Fruit fly (Drosophila melanogaster) whole organism, embryonic: ENCODE measurements around the gene dtn.

Source experiments
- Asciz ChIP-seq: fragments of 200-800 bp; sonication (Bioruptor generic); optimal IDR thresholded peaks from 2 replicates; lab custom pipeline; 2017; ENCODE audit warnings: missing biosample characterization, mild to moderate bottlenecking, missing genetic modification characterization, missing genetic modification reagents
- Atf3 ChIP-seq: fragments of 200-800 bp; sonication (Bioruptor generic); optimal IDR thresholded peaks from 3 replicates; lab custom pipeline; 2016; ENCODE audit warnings: missing biosample characterization, missing genetic modification characterization
- CG10979 ChIP-seq: fragments of 200-800 bp; sonication (Bioruptor generic); optimal IDR thresholded peaks from 2 replicates; lab custom pipeline; 2018; ENCODE audit warnings: missing biosample characterization, mild to moderate bottlenecking, missing genetic modification characterization, moderate library complexity
- CG12104 ChIP-seq: fragments of 200-800 bp; sonication (Bioruptor generic); optimal IDR thresholded peaks from 3 replicates; lab custom pipeline; 2016; ENCODE audit warnings: missing biosample characterization, missing genetic modification characterization
- CG1233 ChIP-seq: fragments of 200-800 bp; sonication (Bioruptor generic); optimal IDR thresholded peaks from 4 replicates; lab custom pipeline; 2018; ENCODE audit warnings: missing biosample characterization, mild to moderate bottlenecking, missing genetic modification characterization
- CG12659 ChIP-seq: fragments of 200-800 bp; sonication (Bioruptor generic); optimal IDR thresholded peaks from 3 replicates; lab custom pipeline; 2017; ENCODE audit warnings: mild to moderate bottlenecking, missing biosample characterization, missing genetic modification reagents, missing genetic modification characterization
- CG14050 ChIP-seq: fragments of 200-800 bp; sonication (Bioruptor generic); IDR thresholded peaks from 3 replicates; pipeline ENCODE4 v1.3.6; 2022; ENCODE audit warnings: missing biosample characterization, missing genetic modification characterization
- CG15011 ChIP-seq: fragments of 200-800 bp; sonication (Bioruptor generic); optimal IDR thresholded peaks from 3 replicates; lab custom pipeline; 2018; ENCODE audit warnings: missing biosample characterization, mild to moderate bottlenecking, missing genetic modification characterization
- CG15601 ChIP-seq: fragments of 200-800 bp; sonication (Bioruptor generic); optimal IDR thresholded peaks from 3 replicates; lab custom pipeline; 2019; ENCODE audit warnings: missing biosample characterization, mild to moderate bottlenecking, missing genetic modification characterization, moderate library complexity
- CG1647 ChIP-seq: fragments of 200-800 bp; sonication (Bioruptor generic); optimal IDR thresholded peaks from 3 replicates; lab custom pipeline; 2016; ENCODE audit warnings: missing biosample characterization, missing genetic modification characterization
- CG17802 ChIP-seq: fragments of 200-800 bp; sonication (Bioruptor generic); optimal IDR thresholded peaks from 2 replicates; lab custom pipeline; 2018; ENCODE audit warnings: missing biosample characterization, mild to moderate bottlenecking, missing genetic modification characterization, moderate library complexity
- CG17829 ChIP-seq: fragments of 200-800 bp; optimal IDR thresholded peaks from 2 replicates; lab custom pipeline; 2019; ENCODE audit warnings: missing biosample characterization, mild to moderate bottlenecking, missing genetic modification characterization, moderate library complexity
- CG1832 ChIP-seq: fragments of 200-800 bp; sonication (Bioruptor generic); optimal IDR thresholded peaks from 2 replicates; lab custom pipeline; 2017; ENCODE audit warnings: missing biosample characterization, mild to moderate bottlenecking, missing genetic modification characterization, inconsistent platforms
- CG18619 ChIP-seq: fragments of 200-800 bp; sonication (Bioruptor generic); optimal IDR thresholded peaks from 3 replicates; lab custom pipeline; 2017; ENCODE audit warnings: missing biosample characterization, mild to moderate bottlenecking, missing genetic modification characterization
- CG2199 ChIP-seq: fragments of 200-800 bp; sonication (Bioruptor generic); IDR thresholded peaks from 3 replicates; pipeline ENCODE4 v1.3.6; 2022; ENCODE audit warnings: missing biosample characterization, missing genetic modification characterization
- CG2889 ChIP-seq: fragments of 200-800 bp; sonication (Bioruptor generic); IDR thresholded peaks from 3 replicates; pipeline ENCODE4 v1.3.6; 2022; ENCODE audit warnings: missing biosample characterization, missing genetic modification characterization
- CG30020 ChIP-seq: fragments of 200-800 bp; optimal IDR thresholded peaks from 2 replicates; lab custom pipeline; 2019; ENCODE audit warnings: missing biosample characterization, mild to moderate bottlenecking, missing genetic modification characterization, moderate library complexity
- CG4282 ChIP-seq: fragments of 200-800 bp; sonication (Bioruptor generic); optimal IDR thresholded peaks from 2 replicates; lab custom pipeline; 2016; ENCODE audit warnings: missing biosample characterization, missing genetic modification characterization
- CG4328 ChIP-seq: fragments of 200-800 bp; sonication (Bioruptor generic); optimal IDR thresholded peaks from 3 replicates; lab custom pipeline; 2017; ENCODE audit warnings: missing biosample characterization, missing genetic modification reagents, missing genetic modification characterization
- CG6175 ChIP-seq: fragments of 200-800 bp; sonication (Bioruptor generic); IDR thresholded peaks from 3 replicates; pipeline ENCODE4 v1.3.6; 2022; ENCODE audit warnings: missing biosample characterization, missing genetic modification characterization
- CG6254 ChIP-seq: fragments of 200-800 bp; sonication (Bioruptor generic); optimal IDR thresholded peaks from 3 replicates; lab custom pipeline; 2017; ENCODE audit warnings: mild to moderate bottlenecking, missing biosample characterization, missing genetic modification reagents, missing genetic modification characterization
- CG6272 ChIP-seq: fragments of 200-800 bp; sonication (Bioruptor generic); IDR thresholded peaks from 2 replicates; pipeline ENCODE4 v1.3.6; 2022; ENCODE audit warnings: missing biosample characterization, missing genetic modification characterization
- CG6813 ChIP-seq: fragments of 200-800 bp; sonication (Bioruptor generic); optimal IDR thresholded peaks from 2 replicates; lab custom pipeline; 2017; ENCODE audit warnings: missing biosample characterization, missing genetic modification characterization, mild to moderate bottlenecking, moderate library complexity, missing genetic modification reagents
- CG8089 ChIP-seq: fragments of 200-800 bp; sonication (Bioruptor generic); optimal IDR thresholded peaks from 3 replicates; lab custom pipeline; 2016; ENCODE audit warnings: missing biosample characterization, missing genetic modification characterization
- CG9876 ChIP-seq: fragments of 200-800 bp; sonication (Bioruptor generic); optimal IDR thresholded peaks from 2 replicates; lab custom pipeline; 2016; ENCODE audit warnings: missing biosample characterization, missing genetic modification characterization
- CrebB ChIP-seq: fragments of 200-800 bp; sonication (Bioruptor generic); optimal IDR thresholded peaks from 3 replicates; lab custom pipeline; 2018; ENCODE audit warnings: missing biosample characterization, mild to moderate bottlenecking, missing genetic modification characterization
- E2f2 ChIP-seq: fragments of 200-800 bp; sonication (Bioruptor generic); IDR thresholded peaks from 2 replicates; pipeline ENCODE4 v1.3.6; 2022; ENCODE audit warnings: missing biosample characterization, missing genetic modification characterization
- ERR ChIP-seq: fragments of 200-800 bp; sonication (Bioruptor generic); optimal IDR thresholded peaks from 2 replicates; lab custom pipeline; 2016; ENCODE audit warnings: missing biosample characterization, missing genetic modification characterization
- HLH4C ChIP-seq: fragments of 200-800 bp; sonication (Bioruptor generic); IDR thresholded peaks from 3 replicates; pipeline ENCODE4 v1.3.6; 2022; ENCODE audit warnings: missing biosample characterization, missing genetic modification characterization; ENCODE audit not compliant: partially characterized antibody
- NFAT ChIP-seq: fragments of 200-800 bp; sonication (Bioruptor generic); IDR thresholded peaks from 2 replicates; pipeline ENCODE4 v1.3.6; 2022; ENCODE audit warnings: missing biosample characterization, missing genetic modification characterization
- Oli ChIP-seq: fragments of 200-800 bp; sonication (Bioruptor generic); optimal IDR thresholded peaks from 2 replicates; lab custom pipeline; 2018; ENCODE audit warnings: missing biosample characterization, mild to moderate bottlenecking, missing genetic modification characterization, moderate library complexity
- PHDP ChIP-seq: fragments of 200-800 bp; sonication (Bioruptor generic); optimal IDR thresholded peaks from 3 replicates; lab custom pipeline; 2018; ENCODE audit warnings: missing biosample characterization, mild to moderate bottlenecking, missing genetic modification characterization, moderate library complexity
- Spps ChIP-seq: fragments of 200-800 bp; sonication (Bioruptor generic); optimal IDR thresholded peaks from 2 replicates; lab custom pipeline; 2018; ENCODE audit warnings: missing biosample characterization, mild to moderate bottlenecking, missing genetic modification characterization
- ash1 ChIP-seq: fragments of 200-800 bp; sonication (Bioruptor generic); optimal IDR thresholded peaks from 2 replicates; lab custom pipeline; 2018; ENCODE audit warnings: missing biosample characterization, mild to moderate bottlenecking, missing genetic modification characterization
- cad ChIP-seq: fragments of >200 bp; optimal IDR thresholded peaks from 2 replicates; lab custom pipeline; 2017; ENCODE audit warnings: missing biosample characterization, missing genetic modification characterization
- danr ChIP-seq: fragments of 200-800 bp; sonication (Bioruptor generic); IDR thresholded peaks from 2 replicates; pipeline ENCODE4 v1.3.6; 2022; ENCODE audit warnings: missing biosample characterization, missing genetic modification characterization
- dmrt99B ChIP-seq: fragments of 200-800 bp; sonication (Bioruptor generic); optimal IDR thresholded peaks from 2 replicates; lab custom pipeline; 2018; ENCODE audit warnings: missing biosample characterization, mild to moderate bottlenecking, missing genetic modification characterization, moderate library complexity
- dysf ChIP-seq: fragments of 200-800 bp; sonication (Bioruptor generic); IDR thresholded peaks from 3 replicates; pipeline ENCODE4 v1.3.6; 2022; ENCODE audit warnings: missing biosample characterization, missing genetic modification characterization
- ems ChIP-seq: fragments of 200-800 bp; sonication (Bioruptor generic); optimal IDR thresholded peaks from 3 replicates; lab custom pipeline; 2016; ENCODE audit warnings: missing biosample characterization, missing genetic modification characterization
- fu2 ChIP-seq: fragments of 200-800 bp; sonication (Bioruptor generic); optimal IDR thresholded peaks from 2 replicates; lab custom pipeline; 2016; ENCODE audit warnings: missing biosample characterization, missing genetic modification characterization
- gem ChIP-seq: fragments of 200-800 bp; sonication (Bioruptor generic); optimal IDR thresholded peaks from 2 replicates; lab custom pipeline; 2019; ENCODE audit warnings: missing biosample characterization, mild to moderate bottlenecking, missing genetic modification characterization, moderate library complexity
- gro ChIP-seq: fragments of 200-800 bp; sonication (Bioruptor generic); optimal IDR thresholded peaks from 2 replicates; lab custom pipeline; 2016; ENCODE audit warnings: missing biosample characterization, missing genetic modification characterization
- hth ChIP-seq: fragments of >200 bp; optimal IDR thresholded peaks from 2 replicates; lab custom pipeline; 2017; ENCODE audit warnings: inconsistent platforms
- jigr1 ChIP-seq: fragments of 200-800 bp; sonication (Bioruptor generic); IDR thresholded peaks from 3 replicates; pipeline ENCODE4 v1.3.6; 2022; ENCODE audit warnings: missing biosample characterization, missing genetic modification characterization
- lola ChIP-seq, 3 experiments: fragments of >200 bp in 2 of 3; fragments of 200-800 bp in 1 of 3; sonication (Bioruptor generic) in 1 of 3; optimal IDR thresholded peaks; 2 replicates each; lab custom pipeline; 2017 to 2019; ENCODE audit warnings: missing biosample characterization in 3 of 3, missing genetic modification characterization in 3 of 3, mild to moderate bottlenecking in 1 of 3, moderate library complexity in 1 of 3
- repo ChIP-seq: fragments of 200-800 bp; sonication (Bioruptor generic); optimal IDR thresholded peaks from 2 replicates; lab custom pipeline; 2016; ENCODE audit warnings: missing biosample characterization, missing genetic modification characterization
- rib ChIP-seq: fragments of 200-800 bp; sonication (Bioruptor generic); IDR thresholded peaks from 2 replicates; pipeline ENCODE4 v1.3.6; 2022; ENCODE audit warnings: missing biosample characterization, missing genetic modification characterization
- run ChIP-seq: fragments of 200-800 bp; sonication (Bioruptor generic); optimal IDR thresholded peaks from 3 replicates; lab custom pipeline; 2018; ENCODE audit warnings: missing biosample characterization, mild to moderate bottlenecking, missing genetic modification characterization
- salm ChIP-seq: fragments of 200-800 bp; sonication (Bioruptor generic); optimal IDR thresholded peaks from 2 replicates; lab custom pipeline; 2018; ENCODE audit warnings: missing biosample characterization, mild to moderate bottlenecking, missing genetic modification characterization
- unc-4 ChIP-seq: fragments of 200-800 bp; sonication (Bioruptor generic); IDR thresholded peaks from 2 replicates; pipeline ENCODE4 v1.3.6; 2022; ENCODE audit warnings: missing biosample characterization, missing genetic modification characterization; ENCODE audit not compliant: partially characterized antibody
- wor ChIP-seq: fragments of 200-800 bp; sonication (Bioruptor generic); IDR thresholded peaks from 2 replicates; pipeline ENCODE4 v1.3.6; 2022; ENCODE audit warnings: missing biosample characterization, missing genetic modification characterization

The dtn gene

DNA sequence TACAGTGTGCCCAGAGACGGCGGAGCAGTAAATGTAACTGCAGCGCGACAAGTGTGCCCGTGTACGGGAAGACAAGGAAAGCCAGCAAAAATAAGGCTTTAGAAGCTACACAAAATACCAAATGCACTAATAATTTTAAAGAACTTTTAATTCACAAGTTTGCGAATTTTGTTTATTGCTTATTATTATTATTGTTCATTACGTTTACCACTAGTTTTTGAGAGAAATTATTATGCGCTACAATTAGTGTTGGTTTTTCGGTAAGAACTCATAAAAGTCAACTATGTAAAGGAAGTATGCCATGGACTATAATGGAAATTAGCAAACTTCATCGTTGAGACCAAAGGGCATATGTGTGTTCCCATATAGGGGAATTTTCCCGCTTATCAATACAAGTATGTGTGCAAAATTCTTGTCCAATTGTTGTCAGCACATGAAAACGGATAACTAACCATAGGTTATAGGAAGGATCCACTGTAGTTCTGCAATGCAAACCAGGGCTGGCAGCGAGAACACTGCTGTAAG is 41.8 kb downstream of the dtn start, which contains the start of gene schlank (continued):
- TF ChIP-seq E2f2 (peak; percentile 39; the same call in 1 of the 2 replicates), CG1647 (no peak), CG14050 (GFP tag; lab: Robert Waterston, UW) (peak; percentile 32; the same call in 1 of the 3 replicates), wor (GFP tag; lab: Robert Waterston, UW) (no peak), CG2199 (GFP tag; lab: Robert Waterston, UW) (no peak), PHDP (no peak), NFAT (GFP tag; lab: Robert Waterston, UW) (peak; percentile 61), hth (lab: Kevin White, UChicago) (no peak), CG10979 (peak; percentile 26), CrebB (no peak), CG17829 (tag; lab: Kevin White, UChicago) (peak; percentile 28), CG2889 (0 out of 3 replicates have a peak, but pooled peaks have one; percentile 13), CG6254 (no peak), repo (GFP tag; lab: Kevin White, UChicago) (peak; percentile 24), CG4282 (GFP tag; lab: Kevin White, UChicago) (peak; percentile 38), dysf (GFP tag; lab: Robert Waterston, UW) (peak; percentile 74), CG9876 (GFP tag; lab: Kevin White, UChicago) (peak; percentile 26), gem (tag; lab: Kevin White, UChicago) (peak; percentile 69), run (no peak), ash1 (GFP tag; lab: Kevin White, UChicago) (no peak), cad (GFP tag; lab: Kevin White, UChicago) (no peak), CG12659 (GFP tag; lab: Kevin White, UChicago) (peak; percentile 45), dmrt99B (tag; lab: Kevin White, UChicago) (no peak), ems (GFP tag; lab: Kevin White, UChicago) (peak; percentile 28), lola (GFP tag; optimal IDR thresholded peaks at IDR 0.05; lab: Kevin White, UChicago) (peak in 1 of 3 experiments; percentile 37), gro (GFP tag; lab: Kevin White, UChicago) (no peak), CG15011 (GFP tag; lab: Kevin White, UChicago) (no peak), CG1832 (GFP tag; lab: Kevin White, UChicago) (no peak), CG4328 (no peak), CG6813 (GFP tag; lab: Kevin White, UChicago) (no peak), salm (no peak), unc-4 (GFP tag; lab: Robert Waterston, UW) (no peak), Atf3 (GFP tag; lab: Kevin White, UChicago) (no peak), Asciz (GFP tag; lab: Kevin White, UChicago) (no peak), CG1233 (GFP tag; lab: Kevin White, UChicago) (peak; percentile 2), rib (GFP tag; lab: Robert Waterston, UW) (no peak), Spps (tag; lab: Kevin White, UChicago) (no peak), Oli (tag; lab: Kevin White, UChicago) (peak; percentile 52), ERR (GFP tag; lab: Kevin White, UChicago) (peak; percentile 46), CG12104 (peak; percentile 27), CG6175 (no peak), CG18619 (GFP tag; lab: Kevin White, UChicago) (peak; percentile 10), HLH4C (GFP tag; lab: Robert Waterston, UW) (no peak), CG8089 (GFP tag; lab: Kevin White, UChicago) (peak; percentile 47), CG30020 (peak; percentile 38), CG15601 (no peak), fu2 (GFP tag; lab: Kevin White, UChicago) (peak; percentile 59), danr (GFP tag; lab: Robert Waterston, UW) (no peak), CG17802 (tag; lab: Kevin White, UChicago) (no peak), jigr1 (GFP tag; lab: Robert Waterston, UW) (0 out of 3 replicates have a peak, but pooled peaks have one; percentile 46), CG6272 (GFP tag; lab: Robert Waterston, UW) (0 out of 2 replicates have a peak, but pooled peaks have one; percentile 6)
